Fruit fly (Drosophila melanogaster): ENCODE results near the gene Gr68a.
A peak's percentile ranks its signal among the peaks of the same experiment; 100 is the strongest.

The Gr68a gene

DNA sequence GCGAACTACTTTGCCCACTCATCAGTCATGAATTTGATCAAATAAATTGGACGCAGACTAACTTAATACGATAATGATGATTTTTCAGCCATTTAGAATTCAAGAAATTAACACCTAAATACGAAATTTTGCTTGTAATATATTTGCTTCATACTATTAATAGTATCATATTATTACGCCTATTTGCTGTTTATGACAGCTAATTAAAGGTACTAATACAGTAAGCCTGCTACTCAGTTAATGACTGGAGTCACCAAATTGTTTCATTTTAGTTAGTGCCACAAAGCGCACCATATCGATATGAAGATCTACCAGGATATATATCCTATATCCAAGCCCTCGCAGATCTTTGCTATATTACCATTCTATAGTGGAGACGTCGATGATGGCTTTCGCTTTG lies at the start of gene Gr68a:
Gene Gr68a (plus strand): TSS at position 301 of the 400 bp plus-strand sequence.
- TF ChIP-seq CG31627 (GFP tag; optimal IDR thresholded peaks at IDR 0.05) (no peak), Sox102F (GFP tag; optimal IDR thresholded peaks at IDR 0.05) (no peak), fd59A (GFP tag; optimal IDR thresholded peaks at IDR 0.05) (no peak), vri (GFP tag; optimal IDR thresholded peaks at IDR 0.05) (no peak), CG6792 (GFP tag; optimal IDR thresholded peaks at IDR 0.05) (no peak), CG3919 (GFP tag; optimal IDR thresholded peaks at IDR 0.05) (no peak), Met (GFP tag; optimal IDR thresholded peaks at IDR 0.05) (no peak), fkh (GFP tag; optimal IDR thresholded peaks at IDR 0.05) (no peak), Sox15 (GFP tag; optimal IDR thresholded peaks at IDR 0.05) (no peak)

DNA sequence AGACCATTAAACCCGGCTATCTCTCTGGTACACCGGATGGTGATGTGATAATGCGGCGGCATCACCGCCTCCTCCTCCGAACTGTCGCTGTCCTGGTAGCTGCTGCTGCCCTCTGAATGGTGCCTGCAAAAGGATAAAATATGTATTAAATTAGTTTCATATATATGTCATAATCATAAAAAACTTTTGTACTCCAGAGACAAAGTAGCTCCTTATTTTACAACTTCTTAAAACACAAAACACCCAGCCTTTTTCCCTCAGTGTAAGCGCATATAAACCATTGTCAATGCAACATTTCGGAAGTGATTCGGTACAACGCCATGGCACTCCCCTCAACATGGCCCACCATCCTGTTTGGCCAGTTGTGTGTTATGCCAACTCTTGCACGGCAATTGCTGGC lies 49.5 kb upstream of the Gr68a start:
- TF ChIP-seq fd59A (GFP tag; optimal IDR thresholded peaks at IDR 0.05) (no peak), dac (GFP tag; optimal IDR thresholded peaks at IDR 0.05) (peak; percentile 10), CG9139 (GFP tag; optimal IDR thresholded peaks at IDR 0.05) (no peak), Hr4 (GFP tag; optimal IDR thresholded peaks at IDR 0.05) (peak; percentile 34), CG10669 (GFP tag; optimal IDR thresholded peaks at IDR 0.05) (no peak), OdsH (GFP tag; optimal IDR thresholded peaks at IDR 0.05) (no peak), CG11294 (GFP tag; IDR thresholded peaks at IDR 0.05) (no peak), salr (GFP tag; optimal IDR thresholded peaks at IDR 0.05) (no peak), Eip75B (GFP tag; optimal IDR thresholded peaks at IDR 0.05) (no peak), Smox (GFP tag; optimal IDR thresholded peaks at IDR 0.05) (no peak), cyc (GFP tag; optimal IDR thresholded peaks at IDR 0.05) (no peak), Met (GFP tag; optimal IDR thresholded peaks at IDR 0.05) (no peak), lz (GFP tag; optimal IDR thresholded peaks at IDR 0.05) (no peak), CG3919 (GFP tag; optimal IDR thresholded peaks at IDR 0.05) (no peak), Ets96B (tag; optimal IDR thresholded peaks at IDR 0.05) (no peak), CG6808 (GFP tag; optimal IDR thresholded peaks at IDR 0.05) (no peak), CG6792 (GFP tag; optimal IDR thresholded peaks at IDR 0.05) (no peak), spab (GFP tag; optimal IDR thresholded peaks at IDR 0.05) (no peak), CG1621 (tag; optimal IDR thresholded peaks at IDR 0.05) (no peak), Hr39 (GFP tag; optimal IDR thresholded peaks at IDR 0.05) (no peak), pdm3 (GFP tag; optimal IDR thresholded peaks at IDR 0.05) (no peak), achi (GFP tag; optimal IDR thresholded peaks at IDR 0.05) (no peak), Gug (GFP tag; IDR thresholded peaks at IDR 0.05) (no peak), Blimp-1 (GFP tag; optimal IDR thresholded peaks at IDR 0.05) (no peak), Eip78C (GFP tag) (peak; percentile 79), CG8319 (GFP tag; optimal IDR thresholded peaks at IDR 0.05) (no peak), CG10631 (GFP tag; optimal IDR thresholded peaks at IDR 0.05) (no peak), CG6276 (GFP tag; optimal IDR thresholded peaks at IDR 0.05) (peak; percentile 70), esn (GFP tag; optimal IDR thresholded peaks at IDR 0.05) (no peak), CG7368 (GFP tag; optimal IDR thresholded peaks at IDR 0.05) (no peak), dsx (GFP tag; optimal IDR thresholded peaks at IDR 0.05; ENCODE audit: poor library complexity, severe bottlenecking) (no peak), Hr38 (GFP tag; optimal IDR thresholded peaks at IDR 0.05) (no peak), Eip93F (GFP tag; optimal IDR thresholded peaks at IDR 0.05) (no peak), CG15336 (GFP tag; IDR thresholded peaks at IDR 0.05) (peak; percentile 65), vri (GFP tag; optimal IDR thresholded peaks at IDR 0.05) (no peak), CG31627 (GFP tag; optimal IDR thresholded peaks at IDR 0.05) (no peak), Sox102F (GFP tag; optimal IDR thresholded peaks at IDR 0.05) (no peak), Lpt (GFP tag; optimal IDR thresholded peaks at IDR 0.05) (peak; percentile 28), CG8119 (GFP tag; IDR thresholded peaks at IDR 0.05) (peak; percentile 70), ss (GFP tag; optimal IDR thresholded peaks at IDR 0.05) (no peak), CG8632 (GFP tag; optimal IDR thresholded peaks at IDR 0.05) (no peak), CG6854 (GFP tag; optimal IDR thresholded peaks at IDR 0.05) (no peak), CG11902 (GFP tag; optimal IDR thresholded peaks at IDR 0.05) (no peak), CG32006 (GFP tag; optimal IDR thresholded peaks at IDR 0.05) (peak; percentile 60), Sox15 (GFP tag; optimal IDR thresholded peaks at IDR 0.05) (no peak), CG6163 (GFP tag; IDR thresholded peaks at IDR 0.05) (peak; percentile 28; the same call in 1 of the 3 replicates)
